Worm (Caenorhabditis elegans): ENCODE data around the gene R07E3.4.

DNA sequence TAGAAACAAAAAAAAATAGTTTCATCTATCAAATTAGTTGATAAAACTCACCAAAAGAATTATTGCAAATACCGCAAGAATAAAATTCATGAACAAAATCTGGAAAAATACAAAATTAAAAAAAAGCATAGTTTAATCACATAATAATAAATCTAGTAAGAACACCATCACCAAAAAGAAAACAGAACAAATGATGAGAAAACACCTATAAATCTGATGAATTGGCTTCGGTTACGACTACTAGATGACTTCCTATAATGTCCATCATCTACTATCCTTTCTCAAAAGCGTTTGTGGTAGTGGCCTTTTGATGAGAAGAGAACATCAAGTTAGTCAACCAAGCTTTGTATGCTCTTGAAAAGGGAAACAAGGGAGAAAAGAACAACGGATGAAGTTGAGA lies 4.9 kb upstream of the R07E3.4 start, which contains the start of gene cut-5:
- TF ChIP-seq scrt-1 (GFP tag; IDR thresholded peaks at IDR 0.05) (no peak), F13C5.2 (tag; optimal IDR thresholded peaks at IDR 0.05) (no peak), aly-1 (tag; optimal IDR thresholded peaks at IDR 0.05) (no peak), pes-1 (GFP tag; IDR thresholded peaks at IDR 0.05) (no peak), ama-1 (optimal IDR thresholded peaks at IDR 0.05) (no peak), tra-4 (tag; optimal IDR thresholded peaks at IDR 0.05) (no peak), B0310.2 (tag; optimal IDR thresholded peaks at IDR 0.05) (no peak), hmbx-1 (tag; optimal IDR thresholded peaks at IDR 0.05) (no peak), hmg-4 (GFP tag; optimal IDR thresholded peaks at IDR 0.05) (no peak)

Data from whole organism, early embryonic.